Fruit fly (Drosophila melanogaster) Kc167 (cell line): Measurements from ENCODE around the gene CG9008.

Experiments
- Myc ChIP-seq: fragments of >200 bp; optimal IDR thresholded peaks from 2 replicates; lab custom pipeline; 2017; ENCODE audit warnings: missing external identifiers
- Sin3A ChIP-seq: fragments of >200 bp; optimal IDR thresholded peaks from 2 replicates; lab custom pipeline; 2018; ENCODE audit warnings: missing external identifiers
- h ChIP-seq: fragments of >200 bp; optimal IDR thresholded peaks from 3 replicates; lab custom pipeline; 2018; ENCODE audit warnings: missing external identifiers
- insv ChIP-seq: fragments of >200 bp; optimal IDR thresholded peaks from 3 replicates; lab custom pipeline; 2018; ENCODE audit warnings: missing external identifiers
- psq ChIP-seq: fragments of >200 bp; optimal IDR thresholded peaks from 2 replicates; lab custom pipeline; 2017; ENCODE audit warnings: missing external identifiers
- ttk ChIP-seq: sonication (Bioruptor generic); optimal IDR thresholded peaks from 2 replicates; lab custom pipeline; 2017; ENCODE audit warnings: missing external identifiers

DNA sequence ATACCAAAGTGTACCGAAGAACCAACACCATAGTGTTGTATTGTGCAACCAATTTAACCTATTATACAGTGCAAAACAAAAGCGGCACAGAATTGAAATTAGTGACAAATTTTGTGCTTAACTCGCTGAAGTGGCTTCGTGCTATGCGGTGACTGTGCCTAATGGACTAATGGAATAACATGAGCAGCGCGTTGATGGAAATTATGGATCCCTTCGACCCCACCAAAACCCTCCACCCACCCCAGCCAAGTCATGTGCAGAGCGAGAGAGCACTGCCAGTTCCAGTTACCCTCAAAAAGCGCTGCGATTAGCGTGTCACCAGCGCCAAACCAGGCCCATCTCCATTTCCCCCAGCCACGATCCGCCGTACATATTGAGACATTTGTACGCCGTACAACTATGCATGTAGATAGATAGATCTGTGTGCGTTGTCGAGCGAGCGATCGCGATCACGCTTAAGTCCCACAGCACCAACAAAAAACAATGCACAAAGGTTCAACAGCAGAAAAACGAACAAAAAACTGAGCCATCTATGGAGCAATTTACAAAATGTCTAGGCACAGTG lies 22.2 kb upstream of the CG9008 start:
- TF ChIP-seq Myc (lab: Kevin White, UChicago) (no peak), psq (lab: Kevin White, UChicago) (no peak), insv (no peak), h (lab: Kevin White, UChicago) (no peak), Sin3A (lab: Kevin White, UChicago) (no peak), ttk (lab: Kevin White, UChicago) (no peak)
